Worm (Caenorhabditis elegans): Measurements from ENCODE around the gene spig-1.

- no peak for TF ChIP-seq unc-62 (GFP tag; optimal IDR thresholded peaks at IDR 0.05)
- no peak for TF ChIP-seq ZK546.5 (tag; optimal IDR thresholded peaks at IDR 0.05)
- TF ChIP-seq ztf-4 (tag; optimal IDR thresholded peaks at IDR 0.05): no peak
- TF ChIP-seq ztf-11 (tag; optimal IDR thresholded peaks at IDR 0.05): no peak
- TF ChIP-seq nhr-11 (tag; optimal IDR thresholded peaks at IDR 0.05): no peak
- no peak for TF ChIP-seq lin-39 (tag; optimal IDR thresholded peaks at IDR 0.05)
- no peak for TF ChIP-seq skn-1 (tag; optimal IDR thresholded peaks at IDR 0.05)
- no peak for TF ChIP-seq zag-1 (tag; optimal IDR thresholded peaks at IDR 0.05)
- no peak for TF ChIP-seq elt-1 (tag; optimal IDR thresholded peaks at IDR 0.05)
- no peak for TF ChIP-seq mdl-1 (tag; optimal IDR thresholded peaks at IDR 0.05)
- TF ChIP-seq lin-11 (tag; optimal IDR thresholded peaks at IDR 0.05): no peak
Observed at ce11 chrV:7084612-7085139, 33.2 kb downstream of the spig-1 start, which contains the start of gene mys-1.
